Worm (Caenorhabditis elegans): ENCODE data around the gene rpl-26.

Gene rpl-26

DNA sequence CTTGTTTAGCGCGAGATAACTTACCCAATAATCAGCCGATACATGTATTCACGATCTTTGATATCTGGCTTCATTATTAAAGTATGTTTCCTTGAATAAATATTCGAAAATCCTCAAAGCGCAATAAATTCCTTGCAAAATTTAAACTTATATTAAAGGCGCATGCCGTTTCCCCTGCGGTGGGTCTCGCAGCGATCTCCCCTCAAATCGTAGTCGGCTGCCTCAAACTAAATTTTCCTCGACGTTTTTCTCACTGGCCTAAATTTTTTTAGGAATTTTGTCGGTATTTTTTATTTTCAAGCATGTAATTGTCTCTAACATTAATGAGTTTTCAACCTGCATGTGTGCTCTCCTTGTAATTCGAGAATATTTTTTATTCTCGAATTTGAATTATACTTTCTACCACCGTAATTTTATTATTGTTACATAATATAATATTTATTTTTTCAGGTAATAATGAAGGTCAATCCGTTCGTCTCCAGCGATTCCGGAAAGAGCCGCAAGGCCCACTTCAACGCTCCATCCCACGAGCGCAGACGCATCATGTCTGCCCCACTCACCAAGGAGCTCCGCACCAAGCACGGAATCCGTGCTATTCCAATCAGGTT is at the start of gene rpl-26, which contains the start of gene cpf-1:
rpl-26 (plus strand) TSS at position 449 of the 608 bp plus-strand sequence.
cpf-1 (minus strand) TSS at position 104 of the 608 bp plus-strand sequence.
- TF ChIP-seq unc-42 (tag; optimal IDR thresholded peaks at IDR 0.05) (peak; percentile 40), unc-86 (tag; optimal IDR thresholded peaks at IDR 0.05) (no peak), eyg-1 (tag; optimal IDR thresholded peaks at IDR 0.05) (no peak), unc-55 (GFP tag; optimal IDR thresholded peaks at IDR 0.05) (no peak), ceh-31 (tag; optimal IDR thresholded peaks at IDR 0.05) (peak; percentile 9), lin-11 (tag; optimal IDR thresholded peaks at IDR 0.05) (no peak), nfya-1 (tag; optimal IDR thresholded peaks at IDR 0.05) (peak; percentile 36), npax-4 (tag; optimal IDR thresholded peaks at IDR 0.05) (no peak), hlh-13 (GFP tag; optimal IDR thresholded peaks at IDR 0.05) (no peak)

DNA sequence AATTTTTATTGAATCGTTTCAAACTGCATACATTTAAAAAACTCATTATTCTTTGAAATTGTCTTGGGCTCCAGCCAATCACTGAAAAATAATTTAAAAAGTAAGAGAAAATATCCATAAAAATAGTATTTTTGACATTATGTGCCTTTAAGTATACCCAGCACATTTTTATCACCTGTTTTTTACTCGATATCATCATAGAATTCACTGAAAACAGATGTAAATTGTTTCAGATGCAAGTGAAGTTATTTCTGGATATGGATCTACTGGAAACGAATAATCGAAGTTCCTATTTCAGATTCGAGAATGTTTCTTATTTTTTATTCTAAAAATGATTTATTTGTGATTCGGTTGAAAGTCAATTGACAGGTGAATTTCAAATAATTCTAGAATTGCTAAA is 48.0 kb upstream of the rpl-26 start:
- TF ChIP-seq odd-2 (tag; optimal IDR thresholded peaks at IDR 0.05) (no peak), ztf-16 (tag; optimal IDR thresholded peaks at IDR 0.05) (no peak), C08G9.2 (tag; optimal IDR thresholded peaks at IDR 0.05) (no peak), ceh-18 (tag; optimal IDR thresholded peaks at IDR 0.05) (no peak), pros-1 (tag; optimal IDR thresholded peaks at IDR 0.05) (no peak), ref-2 (tag; optimal IDR thresholded peaks at IDR 0.05) (no peak), K09A11.1 (tag; optimal IDR thresholded peaks at IDR 0.05; ENCODE audit: insufficient read depth) (no peak), T23F11.4 (GFP tag; optimal IDR thresholded peaks at IDR 0.05) (no peak), hlh-30 (tag; optimal IDR thresholded peaks at IDR 0.05; ENCODE audit: insufficient read depth) (no peak), hlh-8 (tag; optimal IDR thresholded peaks at IDR 0.05) (no peak), eyg-1 (tag; optimal IDR thresholded peaks at IDR 0.05) (no peak), ceh-22 (tag; optimal IDR thresholded peaks at IDR 0.05) (no peak)

DNA sequence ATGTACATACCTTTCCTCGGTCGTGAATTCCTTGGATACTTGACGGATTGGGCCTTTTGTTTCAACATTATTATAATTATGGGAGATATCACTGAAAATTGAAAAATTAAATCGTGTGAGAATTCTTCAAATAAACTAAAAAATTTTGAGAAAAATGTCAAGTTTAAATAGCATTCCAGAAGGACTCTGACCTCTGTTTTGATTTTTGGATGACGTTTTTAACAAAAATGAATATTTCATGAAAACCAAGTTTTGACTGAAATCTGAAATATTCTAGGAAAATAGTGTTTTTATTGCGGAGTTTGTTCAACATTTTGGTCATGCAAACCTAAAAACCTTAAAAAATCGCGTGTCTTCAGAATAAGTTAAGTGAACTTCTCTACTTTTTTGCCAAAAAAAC is 46.4 kb upstream of the rpl-26 start, which contains the start of gene glb-27:
glb-27 (minus strand) TSS at position 101 of the 400 bp plus-strand sequence.
- no peak for TF ChIP-seq syd-9 (tag; optimal IDR thresholded peaks at IDR 0.05)
- no peak for TF ChIP-seq ref-2 (tag; optimal IDR thresholded peaks at IDR 0.05)
- TF ChIP-seq pat-9 (tag; optimal IDR thresholded peaks at IDR 0.05), result no peak

DNA sequence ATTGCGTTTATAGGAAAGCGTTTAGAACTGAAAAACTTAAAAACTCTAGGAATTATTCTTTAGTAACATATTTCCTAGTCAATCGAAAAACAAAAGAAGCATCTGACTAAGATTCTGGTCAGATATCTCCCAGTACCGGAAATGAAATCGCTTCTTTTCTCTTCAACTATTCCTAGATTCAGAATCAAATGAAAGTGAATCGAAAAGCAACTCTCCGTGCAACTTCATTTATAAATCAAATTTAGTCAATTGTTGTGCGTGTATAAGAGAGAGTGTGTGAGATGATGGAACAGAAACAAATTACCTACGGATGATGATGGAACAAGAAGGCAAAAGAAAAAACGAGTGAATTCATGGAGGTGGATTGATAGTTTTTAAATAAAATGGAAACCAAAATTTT is 43.4 kb upstream of the rpl-26 start:
- no peak for TF ChIP-seq hlh-15 (tag; optimal IDR thresholded peaks at IDR 0.05)
- no peak for TF ChIP-seq hlh-6 (tag; optimal IDR thresholded peaks at IDR 0.05)
- peak; percentile 97 for TF ChIP-seq unc-42 (tag; optimal IDR thresholded peaks at IDR 0.05)
- no peak for TF ChIP-seq K02D7.2 (tag; optimal IDR thresholded peaks at IDR 0.05)
- TF ChIP-seq fkh-10 (GFP tag; optimal IDR thresholded peaks at IDR 0.05), result peak; percentile 14
- TF ChIP-seq syd-9 (tag; optimal IDR thresholded peaks at IDR 0.05), result no peak
- TF ChIP-seq ceh-31 (tag; optimal IDR thresholded peaks at IDR 0.05), result no peak
- no peak for TF ChIP-seq ahr-1 (tag; optimal IDR thresholded peaks at IDR 0.05)
- no peak for TF ChIP-seq nfya-1 (tag; optimal IDR thresholded peaks at IDR 0.05)
- TF ChIP-seq gmeb-2 (tag; optimal IDR thresholded peaks at IDR 0.05), result no peak
- no peak for TF ChIP-seq hlh-13 (GFP tag; optimal IDR thresholded peaks at IDR 0.05)
- no peak for TF ChIP-seq dve-1 (tag; optimal IDR thresholded peaks at IDR 0.05)

DNA sequence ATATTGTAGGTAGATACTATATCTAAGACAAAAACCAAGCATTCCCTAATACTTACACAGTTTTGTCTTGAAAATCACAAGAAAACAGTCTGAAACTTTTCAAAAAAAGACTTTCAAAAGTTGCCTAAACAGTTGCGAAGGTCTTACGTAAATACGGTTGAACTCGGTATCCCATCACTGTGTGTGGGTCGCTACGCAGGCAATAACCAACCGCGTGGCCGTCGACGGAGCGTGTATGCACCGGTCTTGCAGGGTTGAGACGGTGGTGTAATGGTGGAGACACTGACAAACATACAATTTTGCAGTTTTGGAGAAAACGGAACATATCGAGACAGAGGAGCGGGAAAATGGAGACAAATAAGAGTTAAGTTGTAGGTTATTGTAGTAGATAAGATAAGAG is 41.4 kb upstream of the rpl-26 start, which contains the start of gene iff-2:
iff-2 (minus strand) TSS at position 141 of the 400 bp plus-strand sequence.
- TF ChIP-seq ama-1 (optimal IDR thresholded peaks at IDR 0.05) (peak; percentile 51), odd-2 (tag; optimal IDR thresholded peaks at IDR 0.05) (peak; percentile 41), hlh-6 (tag; optimal IDR thresholded peaks at IDR 0.05) (peak; percentile 28), rnt-1 (tag; optimal IDR thresholded peaks at IDR 0.05) (peak; percentile 95), pax-1 (tag; optimal IDR thresholded peaks at IDR 0.05) (peak; percentile 83), fkh-10 (GFP tag; optimal IDR thresholded peaks at IDR 0.05) (peak; percentile 59), hlh-8 (tag; optimal IDR thresholded peaks at IDR 0.05) (peak; percentile 50), nhr-232 (tag; optimal IDR thresholded peaks at IDR 0.05) (no peak), K02D7.2 (tag; optimal IDR thresholded peaks at IDR 0.05) (peak; percentile 14), tbx-2 (tag; optimal IDR thresholded peaks at IDR 0.05) (peak; percentile 97), pros-1 (tag; optimal IDR thresholded peaks at IDR 0.05) (peak; percentile 96), npax-4 (tag; optimal IDR thresholded peaks at IDR 0.05) (no peak), madf-2 (tag; optimal IDR thresholded peaks at IDR 0.05) (peak; percentile 70), unc-86 (tag; optimal IDR thresholded peaks at IDR 0.05) (peak; percentile 76), hlh-30 (tag; optimal IDR thresholded peaks at IDR 0.05; ENCODE audit: insufficient read depth) (peak; percentile 100), T23F11.4 (GFP tag; optimal IDR thresholded peaks at IDR 0.05) (peak; percentile 69), syd-9 (tag; optimal IDR thresholded peaks at IDR 0.05) (peak; percentile 83), ceh-30 (tag; optimal IDR thresholded peaks at IDR 0.05) (peak; percentile 39), ceh-31 (tag; optimal IDR thresholded peaks at IDR 0.05) (peak; percentile 95), unc-55 (GFP tag; optimal IDR thresholded peaks at IDR 0.05) (peak; percentile 86), dmd-4 (tag; optimal IDR thresholded peaks at IDR 0.05; ENCODE audit: borderline replicate concordance) (peak; percentile 1), unc-3 (GFP tag; conservative IDR thresholded peaks at IDR 0.05) (peak; percentile 43; the same call in 1 of the 2 replicates), unc-3 (tag; optimal IDR thresholded peaks at IDR 0.05) (peak; percentile 48), sox-2 (GFP tag; IDR thresholded peaks at IDR 0.05) (peak; percentile 39; the same call in 1 of the 2 replicates), ahr-1 (tag; optimal IDR thresholded peaks at IDR 0.05) (no peak), nfya-1 (tag; optimal IDR thresholded peaks at IDR 0.05) (peak; percentile 97), ceh-48 (tag; optimal IDR thresholded peaks at IDR 0.05) (peak; percentile 49)
